Fruit fly (Drosophila melanogaster) whole organism, embryonic: Measurements from ENCODE around the gene lectin-21Cb.

Experiments
- Antp ChIP-seq: fragments of 200-800 bp; sonication (Bioruptor generic); optimal IDR thresholded peaks from 3 replicates; lab custom pipeline; 2016; ENCODE audit warnings: missing biosample characterization, missing genetic modification characterization
- Atf3 ChIP-seq: fragments of 200-800 bp; sonication (Bioruptor generic); optimal IDR thresholded peaks from 3 replicates; lab custom pipeline; 2016; ENCODE audit warnings: missing biosample characterization, missing genetic modification characterization
- CG10366 ChIP-seq: fragments of 200-800 bp; sonication (Bioruptor generic); IDR thresholded peaks from 2 replicates; pipeline ENCODE4 v1.3.6; 2022; ENCODE audit warnings: missing biosample characterization, missing genetic modification characterization
- CG10431 ChIP-seq: fragments of 200-800 bp; sonication (Bioruptor generic); optimal IDR thresholded peaks from 3 replicates; lab custom pipeline; 2018; ENCODE audit warnings: missing biosample characterization, mild to moderate bottlenecking, missing genetic modification characterization
- CG10979 ChIP-seq: fragments of 200-800 bp; sonication (Bioruptor generic); optimal IDR thresholded peaks from 2 replicates; lab custom pipeline; 2018; ENCODE audit warnings: missing biosample characterization, mild to moderate bottlenecking, missing genetic modification characterization, moderate library complexity
- CG11085 ChIP-seq: fragments of 200-800 bp; sonication (Bioruptor generic); IDR thresholded peaks from 2 replicates; pipeline ENCODE4 v1.3.6; 2022; ENCODE audit warnings: missing biosample characterization, missing genetic modification characterization
- CG12391 ChIP-seq: fragments of 200-800 bp; sonication (Bioruptor generic); optimal IDR thresholded peaks from 3 replicates; lab custom pipeline; 2018; ENCODE audit warnings: missing biosample characterization, mild to moderate bottlenecking, missing genetic modification characterization, moderate library complexity
- CG12769 ChIP-seq: fragments of 200-800 bp; sonication (Bioruptor generic); optimal IDR thresholded peaks from 2 replicates; lab custom pipeline; 2019; ENCODE audit warnings: missing biosample characterization, mild to moderate bottlenecking, missing genetic modification characterization, moderate library complexity
- CG13424 ChIP-seq: fragments of 200-800 bp; sonication (Bioruptor generic); optimal IDR thresholded peaks from 2 replicates; lab custom pipeline; 2019; ENCODE audit warnings: missing biosample characterization, mild to moderate bottlenecking, missing genetic modification characterization, moderate library complexity
- CG14710 ChIP-seq: fragments of 200-800 bp; sonication (Bioruptor generic); optimal IDR thresholded peaks from 3 replicates; lab custom pipeline; 2019; ENCODE audit warnings: missing biosample characterization, mild to moderate bottlenecking, missing genetic modification characterization, moderate library complexity
- CG17829 ChIP-seq: fragments of 200-800 bp; optimal IDR thresholded peaks from 2 replicates; lab custom pipeline; 2019; ENCODE audit warnings: missing biosample characterization, mild to moderate bottlenecking, missing genetic modification characterization, moderate library complexity
- CG1832 ChIP-seq: fragments of 200-800 bp; sonication (Bioruptor generic); optimal IDR thresholded peaks from 2 replicates; lab custom pipeline; 2017; ENCODE audit warnings: missing biosample characterization, mild to moderate bottlenecking, missing genetic modification characterization, inconsistent platforms
- CG18619 ChIP-seq: fragments of 200-800 bp; sonication (Bioruptor generic); optimal IDR thresholded peaks from 3 replicates; lab custom pipeline; 2017; ENCODE audit warnings: missing biosample characterization, mild to moderate bottlenecking, missing genetic modification characterization
- CG2678 ChIP-seq: fragments of 200-800 bp; sonication (Bioruptor generic); optimal IDR thresholded peaks from 3 replicates; lab custom pipeline; 2019; ENCODE audit warnings: missing biosample characterization, mild to moderate bottlenecking, missing genetic modification characterization, moderate library complexity
- CG31224 ChIP-seq: fragments of 200-800 bp; sonication (Bioruptor generic); IDR thresholded peaks from 2 replicates; pipeline ENCODE4 v1.3.6; 2022; ENCODE audit warnings: missing biosample characterization, missing genetic modification characterization
- CG33557 ChIP-seq: fragments of 200-800 bp; sonication (Bioruptor generic); optimal IDR thresholded peaks from 2 replicates; lab custom pipeline; 2019; ENCODE audit warnings: missing biosample characterization, mild to moderate bottlenecking, missing genetic modification characterization, moderate library complexity
- CG6683 ChIP-seq: fragments of 200-800 bp; sonication (Bioruptor generic); optimal IDR thresholded peaks from 2 replicates; lab custom pipeline; 2017; ENCODE audit warnings: missing biosample characterization, mild to moderate bottlenecking, missing genetic modification characterization, missing genetic modification reagents
- CG7271 ChIP-seq: fragments of 200-800 bp; sonication (Bioruptor generic); optimal IDR thresholded peaks from 2 replicates; lab custom pipeline; 2018; ENCODE audit warnings: missing biosample characterization, mild to moderate bottlenecking, missing genetic modification characterization, moderate library complexity
- CG7839 ChIP-seq: fragments of 200-800 bp; sonication (Bioruptor generic); optimal IDR thresholded peaks from 3 replicates; lab custom pipeline; 2018; ENCODE audit warnings: missing biosample characterization, mild to moderate bottlenecking, missing genetic modification characterization, moderate library complexity
- CG9727 ChIP-seq: fragments of 200-800 bp; sonication (Bioruptor generic); optimal IDR thresholded peaks from 3 replicates; lab custom pipeline; 2017; ENCODE audit warnings: missing biosample characterization, mild to moderate bottlenecking, missing genetic modification characterization
- CG9797 ChIP-seq: fragments of 200-800 bp; sonication (Bioruptor generic); optimal IDR thresholded peaks from 3 replicates; lab custom pipeline; 2018; ENCODE audit warnings: missing biosample characterization, mild to moderate bottlenecking, missing genetic modification characterization
- CkIIα-i1 ChIP-seq: fragments of 200-800 bp; sonication (Bioruptor generic); IDR thresholded peaks from 2 replicates; pipeline ENCODE4 v1.3.6; 2022; ENCODE audit warnings: missing biosample characterization, missing genetic modification characterization
- H15 ChIP-seq: fragments of 200-800 bp; sonication (Bioruptor generic); IDR thresholded peaks from 3 replicates; pipeline ENCODE4 v1.3.6; 2022; ENCODE audit warnings: missing biosample characterization, missing genetic modification characterization
- HLH54F ChIP-seq: fragments of 200-800 bp; sonication (Bioruptor generic); optimal IDR thresholded peaks from 3 replicates; lab custom pipeline; 2016; ENCODE audit warnings: missing biosample characterization, missing genetic modification characterization
- MESR4 ChIP-seq: fragments of 200-800 bp; sonication (Bioruptor generic); optimal IDR thresholded peaks from 2 replicates; lab custom pipeline; 2018; ENCODE audit warnings: missing biosample characterization, mild to moderate bottlenecking, missing genetic modification characterization, moderate library complexity
- MTF-1 ChIP-seq: fragments of 200-800 bp; sonication (Bioruptor generic); optimal IDR thresholded peaks from 2 replicates; lab custom pipeline; 2018; ENCODE audit warnings: missing biosample characterization, mild to moderate bottlenecking, missing genetic modification characterization, borderline replicate concordance
- Max ChIP-seq: fragments of 200-800 bp; sonication (Bioruptor generic); optimal IDR thresholded peaks from 2 replicates; lab custom pipeline; 2016; ENCODE audit warnings: missing biosample characterization, mild to moderate bottlenecking, missing genetic modification characterization
- Med ChIP-seq: fragments of 200-800 bp; sonication (Bioruptor generic); peaks from one replicate; lab custom pipeline; 2016; ENCODE audit warnings: missing biosample characterization, missing genetic modification characterization, mild to moderate bottlenecking, inconsistent platforms, moderate library complexity
- Ravus ChIP-seq: fragments of 200-800 bp; sonication (Bioruptor generic); IDR thresholded peaks from 2 replicates; pipeline ENCODE4 v1.3.6; 2022; ENCODE audit warnings: missing biosample characterization, missing genetic modification characterization
- Scr ChIP-seq: fragments of 200-800 bp; sonication (Bioruptor generic); IDR thresholded peaks from 2 replicates; pipeline ENCODE4 v1.3.6; 2022; ENCODE audit warnings: missing biosample characterization, missing genetic modification characterization; ENCODE audit not compliant: partially characterized antibody
- Vsx1 ChIP-seq: fragments of 200-800 bp; sonication (Bioruptor generic); optimal IDR thresholded peaks from 2 replicates; lab custom pipeline; 2017; ENCODE audit warnings: missing biosample characterization, mild to moderate bottlenecking, missing genetic modification characterization, missing genetic modification reagents
- ab ChIP-seq: fragments of 200-800 bp; sonication (Bioruptor generic); optimal IDR thresholded peaks from 2 replicates; lab custom pipeline; 2016; ENCODE audit warnings: missing biosample characterization, missing genetic modification characterization
- ash1 ChIP-seq: fragments of 200-800 bp; sonication (Bioruptor generic); optimal IDR thresholded peaks from 2 replicates; lab custom pipeline; 2018; ENCODE audit warnings: missing biosample characterization, mild to moderate bottlenecking, missing genetic modification characterization
- bowl ChIP-seq: fragments of 200-800 bp; sonication (Bioruptor generic); IDR thresholded peaks from 2 replicates; pipeline ENCODE4 v1.3.6; 2022; ENCODE audit warnings: missing biosample characterization, missing genetic modification characterization
- cg ChIP-seq: fragments of 200-800 bp; sonication (Bioruptor generic); optimal IDR thresholded peaks from 3 replicates; lab custom pipeline; 2019; ENCODE audit warnings: missing biosample characterization, mild to moderate bottlenecking, missing genetic modification characterization, moderate library complexity
- crol ChIP-seq: fragments of 200-800 bp; sonication (Bioruptor generic); IDR thresholded peaks from 2 replicates; pipeline ENCODE4 v1.3.6; 2022; ENCODE audit warnings: missing biosample characterization, missing genetic modification characterization
- dm ChIP-seq: fragments of 200-800 bp; sonication (Bioruptor generic); optimal IDR thresholded peaks from 3 replicates; lab custom pipeline; 2016; ENCODE audit warnings: missing biosample characterization, missing genetic modification characterization
- fu2 ChIP-seq: fragments of 200-800 bp; sonication (Bioruptor generic); optimal IDR thresholded peaks from 2 replicates; lab custom pipeline; 2016; ENCODE audit warnings: missing biosample characterization, missing genetic modification characterization
- gcm ChIP-seq: fragments of 200-800 bp; sonication (Bioruptor generic); optimal IDR thresholded peaks from 2 replicates; lab custom pipeline; 2019; ENCODE audit warnings: missing biosample characterization, mild to moderate bottlenecking, missing genetic modification characterization, moderate library complexity
- ind ChIP-seq: fragments of 200-800 bp; sonication (Bioruptor generic); optimal IDR thresholded peaks from 3 replicates; lab custom pipeline; 2016; ENCODE audit warnings: missing biosample characterization, missing genetic modification characterization
- kay ChIP-seq: fragments of 200-800 bp; sonication (Bioruptor generic); optimal IDR thresholded peaks from 2 replicates; lab custom pipeline; 2016; ENCODE audit warnings: missing biosample characterization, missing genetic modification characterization
- nau ChIP-seq: fragments of 200-800 bp; sonication (Bioruptor generic); optimal IDR thresholded peaks from 3 replicates; lab custom pipeline; 2017; ENCODE audit warnings: missing biosample characterization, mild to moderate bottlenecking, missing genetic modification characterization, missing genetic modification reagents
- pho ChIP-seq: fragments of 200-800 bp; sonication (Bioruptor generic); optimal IDR thresholded peaks from 2 replicates; lab custom pipeline; 2016; ENCODE audit warnings: missing biosample characterization, missing genetic modification characterization
- slbo ChIP-seq: fragments of 200-800 bp; sonication (Bioruptor generic); IDR thresholded peaks from 2 replicates; pipeline ENCODE4 v1.3.6; 2022; ENCODE audit warnings: missing biosample characterization, missing genetic modification characterization
- sug ChIP-seq: fragments of 200-800 bp; optimal IDR thresholded peaks from 2 replicates; lab custom pipeline; 2019; ENCODE audit warnings: missing biosample characterization, mild to moderate bottlenecking, missing genetic modification characterization, moderate library complexity
- tna ChIP-seq: fragments of 200-800 bp; sonication (Bioruptor generic); IDR thresholded peaks from 2 replicates; pipeline ENCODE4 v1.3.6; 2022; ENCODE audit warnings: missing biosample characterization, missing genetic modification characterization; ENCODE audit not compliant: partially characterized antibody
- tup ChIP-seq: fragments of 200-800 bp; sonication (Bioruptor generic); optimal IDR thresholded peaks from 2 replicates; lab custom pipeline; 2016; ENCODE audit warnings: missing biosample characterization, mild to moderate bottlenecking, missing genetic modification characterization, moderate library complexity
- wor ChIP-seq: fragments of 200-800 bp; sonication (Bioruptor generic); IDR thresholded peaks from 2 replicates; pipeline ENCODE4 v1.3.6; 2022; ENCODE audit warnings: missing biosample characterization, missing genetic modification characterization
- z ChIP-seq: fragments of 200-800 bp; sonication (Bioruptor generic); IDR thresholded peaks from 3 replicates; pipeline ENCODE4 v1.3.6; 2022; ENCODE audit warnings: missing biosample characterization, missing genetic modification characterization
- zen ChIP-seq: fragments of 200-800 bp; sonication (Bioruptor generic); optimal IDR thresholded peaks from 3 replicates; lab custom pipeline; 2018; ENCODE audit warnings: missing biosample characterization, mild to moderate bottlenecking, missing genetic modification characterization, moderate library complexity

Gene lectin-21Cb

DNA sequence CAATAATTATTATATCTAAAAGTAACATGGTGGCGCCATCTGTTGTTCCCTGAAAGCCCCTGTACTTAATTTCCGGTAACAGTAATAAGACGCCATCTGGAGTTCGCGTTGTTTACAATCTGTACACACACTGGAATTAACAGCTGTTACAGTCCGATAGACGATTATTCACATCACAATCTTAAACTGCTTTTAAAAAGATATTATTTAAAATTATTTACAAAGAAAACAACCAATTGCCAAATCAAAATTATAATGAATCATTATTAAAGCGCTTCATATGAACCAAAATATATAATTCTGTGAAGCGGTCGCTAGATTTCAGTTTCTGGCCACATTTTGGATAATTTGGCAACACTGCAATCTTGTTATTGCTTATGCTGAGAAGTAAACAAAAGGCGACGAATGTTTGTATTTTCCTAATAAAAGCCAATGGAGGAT lies 18.5 kb downstream of the lectin-21Cb start, which contains the start of gene CG13689 (continued):
- TF ChIP-seq crol (GFP tag; lab: Robert Waterston, UW) (no peak), wor (GFP tag; lab: Robert Waterston, UW) (no peak), bowl (GFP tag; lab: Robert Waterston, UW) (no peak), CG17829 (peak; percentile 77), CG10431 (GFP tag; lab: Kevin White, UChicago) (no peak), CG13424 (peak; percentile 39), slbo (peak; percentile 82), H15 (no peak), CG1832 (no peak), Antp (GFP tag; lab: Kevin White, UChicago) (peak; percentile 22), sug (tag; lab: Kevin White, UChicago) (no peak), CG10366 (GFP tag; lab: Robert Waterston, UW) (peak; percentile 15; the same call in 1 of the 2 replicates), CG2678 (tag; lab: Kevin White, UChicago) (no peak), pho (GFP tag; lab: Kevin White, UChicago) (no peak), CG7839 (peak; percentile 61), gcm (GFP tag; lab: Kevin White, UChicago) (no peak), CG9797 (GFP tag; lab: Kevin White, UChicago) (peak; percentile 2), zen (tag; lab: Kevin White, UChicago) (peak; percentile 22), CkIIα-i1 (GFP tag; lab: Robert Waterston, UW) (no peak), MTF-1 (GFP tag; lab: Kevin White, UChicago) (peak; percentile 39), CG9727 (GFP tag; lab: Kevin White, UChicago) (no peak), ash1 (GFP tag; lab: Kevin White, UChicago) (no peak), MESR4 (GFP tag; lab: Kevin White, UChicago) (peak; percentile 35), cg (GFP tag; lab: Kevin White, UChicago) (no peak), dm (GFP tag; lab: Kevin White, UChicago) (no peak), CG31224 (GFP tag; lab: Robert Waterston, UW) (0 out of 2 replicates have a peak, but pooled peaks have one; percentile 6), CG11085 (GFP tag; lab: Robert Waterston, UW) (peak; percentile 21; the same call in 1 of the 2 replicates), CG6683 (GFP tag; lab: Kevin White, UChicago) (no peak), ind (GFP tag; lab: Kevin White, UChicago) (peak; percentile 67), Scr (GFP tag; lab: Robert Waterston, UW) (peak; percentile 39), CG7271 (tag; lab: Kevin White, UChicago) (no peak), HLH54F (peak; percentile 37), z (GFP tag; lab: Robert Waterston, UW) (no peak), CG10979 (tag; lab: Kevin White, UChicago) (peak; percentile 96), Max (GFP tag; lab: Kevin White, UChicago) (peak; percentile 36), Vsx1 (GFP tag; lab: Kevin White, UChicago) (peak; percentile 6), CG14710 (tag; lab: Kevin White, UChicago) (peak; percentile 69), tna (GFP tag; lab: Robert Waterston, UW) (no peak), nau (GFP tag; lab: Kevin White, UChicago) (no peak), CG18619 (no peak), Med (GFP tag; lab: Kevin White, UChicago) (peak; percentile 92), Atf3 (GFP tag; lab: Kevin White, UChicago) (no peak), ab (no peak), tup (no peak), CG33557 (GFP tag; lab: Kevin White, UChicago) (peak; percentile 33), fu2 (GFP tag; lab: Kevin White, UChicago) (peak; percentile 13), CG12769 (tag; lab: Kevin White, UChicago) (no peak), CG12391 (peak; percentile 62), Ravus (GFP tag; lab: Robert Waterston, UW) (no peak), kay (GFP tag; lab: Kevin White, UChicago) (no peak)
